Fruit fly (Drosophila melanogaster): Measurements from ENCODE around the gene CG8043.

CG8043 gene

DNA sequence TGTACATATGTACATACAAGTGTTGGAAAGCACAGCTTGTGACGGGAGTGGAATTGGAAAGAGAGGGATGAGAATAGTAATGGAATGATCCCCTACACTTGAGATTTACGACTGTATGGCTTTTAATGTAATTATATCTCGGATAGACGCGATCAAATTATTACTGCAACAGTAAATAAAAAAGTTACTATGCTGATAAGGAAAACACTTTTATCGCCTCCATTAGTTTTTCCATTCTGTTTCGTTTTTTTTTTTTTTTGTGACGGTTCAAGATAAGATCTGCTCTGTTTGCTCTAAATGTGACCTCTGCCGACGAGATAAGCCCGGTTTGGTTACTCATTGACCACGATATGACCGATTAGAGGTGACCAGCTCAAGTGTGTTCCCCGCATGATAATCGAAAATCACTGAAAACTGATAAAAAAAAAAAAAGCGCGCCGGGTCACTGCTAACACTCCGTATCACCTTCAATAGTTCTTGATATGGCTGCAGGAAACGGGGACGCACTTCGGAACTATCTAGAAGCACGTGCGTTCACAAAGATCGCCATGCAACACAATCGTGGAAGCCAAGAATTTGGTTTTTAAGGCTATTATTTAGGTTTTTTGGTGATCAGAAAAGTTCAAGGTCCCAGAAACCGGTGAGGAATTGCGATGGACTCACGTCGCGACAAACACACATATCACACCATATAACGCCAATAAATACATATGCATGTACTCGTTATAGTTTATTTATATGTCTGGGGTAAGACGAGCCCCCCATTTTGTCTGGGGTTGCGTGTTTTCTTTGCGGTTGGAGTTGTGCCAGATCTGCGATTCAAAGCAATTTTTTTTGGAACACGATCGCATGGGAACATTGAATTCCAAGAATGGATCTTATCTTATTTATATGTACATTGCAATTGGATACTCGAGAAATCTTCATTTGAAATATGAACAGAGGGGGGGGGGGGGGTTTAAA lies 5.9 kb upstream of the CG8043 start, which contains the start of gene p (continued):
- TF ChIP-seq sens (GFP tag) (peak; percentile 90), pum (GFP tag; optimal IDR thresholded peaks at IDR 0.05) (peak; percentile 43), tap (tag; optimal IDR thresholded peaks at IDR 0.05) (peak; percentile 4), CG17802 (tag; optimal IDR thresholded peaks at IDR 0.05) (no peak), Antp (GFP tag; optimal IDR thresholded peaks at IDR 0.05) (peak; percentile 19), chif (GFP tag; optimal IDR thresholded peaks at IDR 0.05) (peak in 1 of 2 experiments; percentile 31), phol (tag; optimal IDR thresholded peaks at IDR 0.05) (peak; percentile 38), CG8290 (GFP tag; optimal IDR thresholded peaks at IDR 0.05) (peak; percentile 57), CG8290 (tag; optimal IDR thresholded peaks at IDR 0.05) (peak in 1 of 2 experiments; percentile 71), CG4424 (GFP tag; optimal IDR thresholded peaks at IDR 0.05) (peak; percentile 34), Neu2 (GFP tag; optimal IDR thresholded peaks at IDR 0.05; ENCODE audit: borderline replicate concordance) (peak; percentile 44), vvl (GFP tag; IDR thresholded peaks at IDR 0.05) (peak; percentile 51), Kr (GFP tag; optimal IDR thresholded peaks at IDR 0.05) (peak; percentile 42), Side (GFP tag; optimal IDR thresholded peaks at IDR 0.05) (peak; percentile 28), CG17186 (GFP tag; optimal IDR thresholded peaks at IDR 0.05) (no peak), BtbVII (GFP tag; optimal IDR thresholded peaks at IDR 0.05) (peak; percentile 61), mirr (GFP tag; optimal IDR thresholded peaks at IDR 0.05) (peak; percentile 34), MBD-R2 (GFP tag; IDR thresholded peaks at IDR 0.05) (peak; percentile 30; the same call in 1 of the 2 replicates), Meics (GFP tag; optimal IDR thresholded peaks at IDR 0.05) (peak; percentile 60), CG12155 (GFP tag; optimal IDR thresholded peaks at IDR 0.05) (peak; percentile 26), wek (GFP tag; optimal IDR thresholded peaks at IDR 0.05) (peak; percentile 39), CG15601 (tag; optimal IDR thresholded peaks at IDR 0.05) (peak; percentile 60), al (GFP tag; IDR thresholded peaks at IDR 0.05) (no peak), nerfin-1 (tag; optimal IDR thresholded peaks at IDR 0.05) (peak; percentile 57), Adf1 (GFP tag; IDR thresholded peaks at IDR 0.05) (no peak), sim (GFP tag; IDR thresholded peaks at IDR 0.05) (peak; percentile 48; the same call in 1 of the 2 replicates), Lpt (GFP tag; optimal IDR thresholded peaks at IDR 0.05) (no peak), exex (tag; optimal IDR thresholded peaks at IDR 0.05) (peak; percentile 87), CG13894 (tag; optimal IDR thresholded peaks at IDR 0.05) (peak; percentile 32), grau (tag; optimal IDR thresholded peaks at IDR 0.05) (peak; percentile 15), Jarid2 (GFP tag; optimal IDR thresholded peaks at IDR 0.05) (no peak), CG18764 (GFP tag; optimal IDR thresholded peaks at IDR 0.05) (peak; percentile 27), CG10979 (tag; optimal IDR thresholded peaks at IDR 0.05) (peak; percentile 34), CG12391 (tag; optimal IDR thresholded peaks at IDR 0.05) (peak; percentile 17), CG14710 (tag; optimal IDR thresholded peaks at IDR 0.05) (peak; percentile 6), Stat92E (GFP tag; optimal IDR thresholded peaks at IDR 0.05) (no peak), CG31441 (GFP tag; IDR thresholded peaks at IDR 0.05) (peak; percentile 26; the same call in 1 of the 2 replicates), dpn (GFP tag; optimal IDR thresholded peaks at IDR 0.05) (peak; percentile 36 to 45), CG7556 (GFP tag; optimal IDR thresholded peaks at IDR 0.05) (peak; percentile 61), nom (GFP tag; optimal IDR thresholded peaks at IDR 0.05) (no peak), GATAe (GFP tag; conservative IDR thresholded peaks at IDR 0.05) (peak; percentile 72; the same call in 1 of the 2 replicates), CG2712 (tag; optimal IDR thresholded peaks at IDR 0.05) (peak; percentile 14), chn (GFP tag; optimal IDR thresholded peaks at IDR 0.05) (peak; percentile 36), CG17385 (GFP tag; optimal IDR thresholded peaks at IDR 0.05) (peak; percentile 36), dmrt99B (tag; optimal IDR thresholded peaks at IDR 0.05) (peak; percentile 37), PHDP (tag; optimal IDR thresholded peaks at IDR 0.05) (peak; percentile 56), so (GFP tag; IDR thresholded peaks at IDR 0.05) (no peak; the same call in 2 of the 3 replicates), CG11085 (GFP tag; IDR thresholded peaks at IDR 0.05) (no peak)
